Worm (Caenorhabditis elegans) whole organism, mixed stage, embryonic: ENCODE data around the gene riok-3.

ENCODE experiments used
- ceh-39 ChIP-seq: fragments of 150-350 bp; optimal IDR thresholded peaks from 2 replicates; lab custom pipeline; 2014; ENCODE audit warnings: missing biosample characterization, missing genetic modification characterization
- ceh-83 ChIP-seq: fragments of 200-800 bp; sonication (Bioruptor generic); optimal IDR thresholded peaks from 2 replicates; lab custom pipeline; 2018; ENCODE audit warnings: mild to moderate bottlenecking, missing genetic modification characterization, missing compliant biosample characterization
- cnd-1 ChIP-seq: fragments of 200-800 bp; sonication (Bioruptor generic); optimal IDR thresholded peaks from 2 replicates; lab custom pipeline; 2018; ENCODE audit warnings: mild to moderate bottlenecking, missing genetic modification characterization, missing compliant biosample characterization
- elt-3 ChIP-seq: fragments of 150-350 bp; optimal IDR thresholded peaks from 2 replicates; lab custom pipeline; 2014; ENCODE audit warnings: missing biosample characterization, missing genetic modification characterization
- lin-13 ChIP-seq: fragments of 150-350 bp; optimal IDR thresholded peaks from 2 replicates; lab custom pipeline; 2014; ENCODE audit warnings: missing biosample characterization, missing genetic modification characterization
- mab-5 ChIP-seq: fragments of 150-350 bp; optimal IDR thresholded peaks from 2 replicates; lab custom pipeline; 2014; ENCODE audit warnings: missing biosample characterization, missing genetic modification characterization
- nhr-12 ChIP-seq: fragments of 150-350 bp; optimal IDR thresholded peaks from 2 replicates; lab custom pipeline; 2014; ENCODE audit warnings: missing biosample characterization, missing genetic modification characterization
- nhr-237 ChIP-seq: fragments of 150-350 bp; optimal IDR thresholded peaks from 2 replicates; lab custom pipeline; 2014; ENCODE audit warnings: missing biosample characterization, missing genetic modification characterization
- pha-4 ChIP-seq: fragments of 150-350 bp; optimal IDR thresholded peaks from 2 replicates; lab custom pipeline; 2018; ENCODE audit warnings: missing biosample characterization, missing genetic modification reagents, missing genetic modification characterization
- unc-62 ChIP-seq: fragments of 150-350 bp; optimal IDR thresholded peaks from 2 replicates; lab custom pipeline; 2014; ENCODE audit warnings: missing biosample characterization, missing genetic modification reagents, missing genetic modification characterization
- ztf-11 ChIP-seq: fragments of 150-350 bp; optimal IDR thresholded peaks from 2 replicates; lab custom pipeline; 2014; ENCODE audit warnings: missing biosample characterization, missing genetic modification characterization

DNA sequence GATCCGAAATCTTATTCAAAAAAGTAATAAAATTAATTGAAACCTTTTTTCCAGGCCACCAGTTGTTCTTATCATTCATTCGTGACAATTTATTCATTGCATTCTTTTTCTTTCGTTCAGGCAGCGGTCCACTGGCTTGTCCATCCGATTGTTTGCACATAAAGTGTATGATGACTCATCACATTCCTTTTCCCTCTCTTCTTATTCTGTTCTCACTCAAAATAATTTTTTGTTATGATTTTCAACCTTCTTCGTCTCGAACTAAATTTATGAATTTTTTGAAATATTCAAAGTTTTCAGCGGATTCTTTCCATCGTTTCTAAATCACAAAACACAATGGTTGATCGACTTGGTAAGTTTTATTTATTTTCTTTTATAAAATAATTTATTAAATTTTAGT is 25.7 kb upstream of the riok-3 start, which contains the start of gene ZK632.12:
- TF ChIP-seq cnd-1 (tag; lab: Kevin White, UChicago) (no peak), ztf-11 (tag; lab: Kevin White, UChicago) (no peak), mab-5 (tag; lab: Kevin White, UChicago) (no peak), lin-13 (tag; lab: Kevin White, UChicago) (no peak), nhr-237 (tag; lab: Kevin White, UChicago) (no peak), pha-4 (no peak), elt-3 (tag; lab: Kevin White, UChicago) (no peak), unc-62 (GFP tag; lab: Kevin White, UChicago) (no peak), ceh-83 (GFP tag; lab: Kevin White, UChicago) (no peak), ceh-39 (tag; lab: Kevin White, UChicago) (no peak), nhr-12 (no peak)
